Fruit fly (Drosophila melanogaster): Measurements from ENCODE around the gene CG11454.

dm6 chr2L:161453-162175 is 18.5 kb downstream of the CG11454 start:
- TF ChIP-seq psq (optimal IDR thresholded peaks at IDR 0.05): no peak
- TF ChIP-seq pan (optimal IDR thresholded peaks at IDR 0.05): no peak
- no peak for TF ChIP-seq Dll (optimal IDR thresholded peaks at IDR 0.05)
- no peak for TF ChIP-seq EcR (GFP tag; optimal IDR thresholded peaks at IDR 0.05)
